Worm (Caenorhabditis elegans): ENCODE measurements around the gene srz-19.

The srz-19 gene

DNA sequence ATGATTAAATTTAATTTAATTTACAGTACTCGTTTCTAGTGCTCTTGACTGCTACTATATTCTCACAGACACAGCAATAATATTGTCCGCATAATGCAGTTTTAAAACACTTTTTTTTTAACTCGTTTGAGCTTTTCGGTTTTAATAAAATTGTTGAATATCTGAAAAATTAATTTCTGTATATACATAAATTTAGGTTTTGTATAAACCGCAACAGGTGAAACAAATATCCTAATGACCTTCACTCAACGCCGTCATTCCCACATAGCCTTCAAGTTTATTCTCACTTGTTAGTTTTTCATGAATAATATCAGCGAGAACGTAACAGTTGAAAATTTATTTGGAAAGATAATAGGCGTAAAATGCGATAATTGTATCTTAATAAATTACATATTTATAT lies at the start of gene srz-19:
Gene srz-19 (plus strand): TSS at position 301 of the 400 bp plus-strand sequence.
- TF ChIP-seq nhr-2 (tag; optimal IDR thresholded peaks at IDR 0.05) (no peak), lsy-2 (tag; optimal IDR thresholded peaks at IDR 0.05) (no peak), sptf-1 (tag; optimal IDR thresholded peaks at IDR 0.05) (no peak), blmp-1 (tag; optimal IDR thresholded peaks at IDR 0.05) (no peak), pha-4 (tag; optimal IDR thresholded peaks at IDR 0.05) (no peak), ces-1 (GFP tag; optimal IDR thresholded peaks at IDR 0.05) (no peak), elt-1 (tag; optimal IDR thresholded peaks at IDR 0.05; ENCODE audit: borderline replicate concordance, insufficient read depth) (no peak), nhr-12 (tag; optimal IDR thresholded peaks at IDR 0.05) (no peak), ceh-83 (GFP tag; optimal IDR thresholded peaks at IDR 0.05) (no peak), unc-120 (tag; optimal IDR thresholded peaks at IDR 0.05; ENCODE audit: poor library complexity, severe bottlenecking) (no peak), lin-32 (GFP tag; optimal IDR thresholded peaks at IDR 0.05) (no peak), mep-1 (tag; optimal IDR thresholded peaks at IDR 0.05) (no peak), cnd-1 (tag; optimal IDR thresholded peaks at IDR 0.05) (no peak), ceh-39 (tag; optimal IDR thresholded peaks at IDR 0.05) (no peak), ham-2 (GFP tag; optimal IDR thresholded peaks at IDR 0.05) (no peak), flh-1 (GFP tag; optimal IDR thresholded peaks at IDR 0.05) (no peak), lin-13 (tag; optimal IDR thresholded peaks at IDR 0.05) (no peak), nhr-76 (tag; optimal IDR thresholded peaks at IDR 0.05) (no peak), unc-62 (GFP tag; optimal IDR thresholded peaks at IDR 0.05) (no peak), elt-3 (tag; optimal IDR thresholded peaks at IDR 0.05) (no peak)

DNA sequence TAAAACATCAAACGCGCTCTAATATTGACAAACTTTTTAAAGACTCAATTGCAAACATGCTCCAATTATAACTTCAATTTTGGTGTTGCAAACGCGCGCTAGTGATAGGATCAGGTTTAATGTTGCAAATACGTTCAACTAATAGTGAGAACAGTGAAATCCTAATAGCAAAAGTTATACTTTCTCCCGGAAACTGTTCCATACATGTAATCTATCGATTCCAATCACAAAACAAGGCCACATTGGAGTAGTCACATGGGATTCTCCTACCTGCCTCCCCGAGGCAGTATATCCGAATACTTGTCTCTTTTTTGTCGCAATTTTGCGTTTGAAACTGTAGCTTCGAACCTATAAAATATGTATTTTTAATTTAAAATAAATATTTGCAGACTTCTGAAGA lies 49.7 kb upstream of the srz-19 start:
- TF ChIP-seq lin-32 (GFP tag; optimal IDR thresholded peaks at IDR 0.05), result no peak
- TF ChIP-seq drap-1 (GFP tag; optimal IDR thresholded peaks at IDR 0.05), result no peak
- TF ChIP-seq elt-1 (tag; optimal IDR thresholded peaks at IDR 0.05; ENCODE audit: borderline replicate concordance, insufficient read depth), result no peak
- no peak for TF ChIP-seq ham-2 (GFP tag; optimal IDR thresholded peaks at IDR 0.05)
- no peak for TF ChIP-seq tbx-8 (GFP tag; optimal IDR thresholded peaks at IDR 0.05)
- TF ChIP-seq nhr-76 (tag; optimal IDR thresholded peaks at IDR 0.05), result no peak
- TF ChIP-seq ceh-83 (GFP tag; optimal IDR thresholded peaks at IDR 0.05), result no peak
- TF ChIP-seq lsy-2 (tag; optimal IDR thresholded peaks at IDR 0.05), result no peak
- TF ChIP-seq snpc-4 (tag; optimal IDR thresholded peaks at IDR 0.05), result no peak
- TF ChIP-seq nhr-28 (tag; optimal IDR thresholded peaks at IDR 0.05), result no peak
- TF ChIP-seq M03D4.4 (tag; optimal IDR thresholded peaks at IDR 0.05), result no peak
- no peak for TF ChIP-seq pha-4 (tag; optimal IDR thresholded peaks at IDR 0.05)
- TF ChIP-seq nhr-237 (tag; optimal IDR thresholded peaks at IDR 0.05), result no peak
- TF ChIP-seq unc-62 (GFP tag; optimal IDR thresholded peaks at IDR 0.05), result no peak
- TF ChIP-seq zip-8 (tag; optimal IDR thresholded peaks at IDR 0.05), result no peak

DNA sequence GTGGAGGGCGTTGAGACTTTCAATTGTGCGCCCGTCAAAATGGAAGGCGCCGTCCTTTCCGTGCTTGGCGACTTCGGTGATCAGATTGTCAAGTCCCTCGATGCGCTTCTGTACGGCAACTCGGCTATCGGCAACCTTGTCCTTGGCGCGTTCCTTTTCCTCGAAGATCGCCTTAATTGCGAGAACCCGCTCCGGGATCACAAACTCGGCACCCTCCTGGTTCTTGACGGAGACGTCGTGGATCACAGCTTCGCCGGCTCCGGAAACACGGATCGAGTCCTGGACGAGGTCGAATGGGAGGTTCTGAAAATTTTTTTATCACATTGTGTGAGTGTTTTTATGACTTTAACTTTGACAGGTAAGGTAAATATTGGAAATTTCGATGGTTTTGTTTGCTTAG lies 46.4 kb upstream of the srz-19 start:
- TF ChIP-seq hlh-1 (tag; optimal IDR thresholded peaks at IDR 0.05) (no peak), nhr-28 (tag; optimal IDR thresholded peaks at IDR 0.05) (no peak), ceh-39 (tag; optimal IDR thresholded peaks at IDR 0.05) (no peak), lin-32 (GFP tag; optimal IDR thresholded peaks at IDR 0.05) (no peak), elt-3 (tag; optimal IDR thresholded peaks at IDR 0.05) (no peak), tbx-8 (GFP tag; optimal IDR thresholded peaks at IDR 0.05) (no peak), pha-4 (tag; optimal IDR thresholded peaks at IDR 0.05) (no peak), ham-2 (GFP tag; optimal IDR thresholded peaks at IDR 0.05) (no peak), nhr-237 (tag; optimal IDR thresholded peaks at IDR 0.05) (no peak), unc-120 (tag; optimal IDR thresholded peaks at IDR 0.05; ENCODE audit: poor library complexity, severe bottlenecking) (no peak), lsy-2 (tag; optimal IDR thresholded peaks at IDR 0.05) (no peak), mep-1 (tag; optimal IDR thresholded peaks at IDR 0.05) (no peak), nhr-2 (tag; optimal IDR thresholded peaks at IDR 0.05) (no peak), nhr-76 (tag; optimal IDR thresholded peaks at IDR 0.05) (no peak), elt-1 (tag; optimal IDR thresholded peaks at IDR 0.05; ENCODE audit: borderline replicate concordance, insufficient read depth) (no peak), unc-62 (GFP tag; optimal IDR thresholded peaks at IDR 0.05) (no peak)

DNA sequence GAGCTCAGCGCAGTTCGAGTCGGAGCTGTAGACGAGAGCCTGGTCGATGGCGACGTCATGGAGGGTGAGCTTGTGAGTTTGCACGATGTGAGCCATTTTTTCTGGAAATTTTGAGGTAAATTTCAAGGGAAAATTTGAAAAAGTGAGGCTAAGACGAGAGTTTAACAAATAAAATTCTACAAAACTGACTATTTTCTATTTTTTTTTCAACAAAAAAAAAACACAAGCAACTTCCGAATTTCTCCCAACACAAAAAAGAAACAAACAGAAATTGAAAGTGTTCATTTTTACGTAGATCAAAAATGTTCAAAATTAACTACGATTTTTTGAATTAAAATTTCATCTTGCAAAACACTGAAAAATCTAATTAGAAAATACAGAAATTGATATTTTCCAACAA lies 45.9 kb upstream of the srz-19 start, which contains the start of gene F37C4.5:
Gene F37C4.5 (minus strand): TSS at position 101 of the 400 bp plus-strand sequence.
- TF ChIP-seq ztf-11 (tag; optimal IDR thresholded peaks at IDR 0.05) (no peak), blmp-1 (tag; optimal IDR thresholded peaks at IDR 0.05) (no peak), ceh-39 (tag; optimal IDR thresholded peaks at IDR 0.05) (no peak), unc-120 (tag; optimal IDR thresholded peaks at IDR 0.05; ENCODE audit: poor library complexity, severe bottlenecking) (no peak), nhr-237 (tag; optimal IDR thresholded peaks at IDR 0.05) (no peak), elt-1 (tag; optimal IDR thresholded peaks at IDR 0.05; ENCODE audit: borderline replicate concordance, insufficient read depth) (no peak), mab-5 (tag; optimal IDR thresholded peaks at IDR 0.05) (no peak), unc-62 (GFP tag; optimal IDR thresholded peaks at IDR 0.05) (no peak)

- TF ChIP-seq elt-1 (tag; optimal IDR thresholded peaks at IDR 0.05; ENCODE audit: borderline replicate concordance, insufficient read depth) (no peak), ceh-83 (GFP tag; optimal IDR thresholded peaks at IDR 0.05) (peak; percentile 34), sptf-1 (tag; optimal IDR thresholded peaks at IDR 0.05) (peak; percentile 18)
Observed at ce11 chrIV:3874417-3874816, 45.2 kb upstream of the srz-19 start.
